Fruit fly (Drosophila melanogaster) whole organism, prepupa: Measurements from ENCODE around the gene CG9393.
A peak's percentile ranks its signal among the peaks of the same experiment; 100 is the strongest.

Source experiments
- Blimp-1 ChIP-seq: fragments of 200-800 bp; sonication (Bioruptor generic); optimal IDR thresholded peaks from 3 replicates; lab custom pipeline; 2017; ENCODE audit warnings: missing biosample characterization, missing genetic modification characterization, mild to moderate bottlenecking, moderate library complexity, missing genetic modification reagents
- CG10631 ChIP-seq: fragments of 200-800 bp; sonication (Bioruptor generic); optimal IDR thresholded peaks from 2 replicates; lab custom pipeline; 2016; ENCODE audit warnings: missing biosample characterization, missing genetic modification characterization
- CG10669 ChIP-seq: fragments of 200-800 bp; sonication (Bioruptor generic); optimal IDR thresholded peaks from 3 replicates; lab custom pipeline; 2018; ENCODE audit warnings: missing biosample characterization, mild to moderate bottlenecking, missing genetic modification characterization, moderate library complexity
- CG11294 ChIP-seq: fragments of 200-800 bp; sonication (Bioruptor generic); IDR thresholded peaks from 2 replicates; pipeline ENCODE4 v1.3.6; 2022; ENCODE audit warnings: missing biosample characterization, missing genetic modification characterization
- CG11762 ChIP-seq: fragments of 200-800 bp; sonication (Bioruptor generic); optimal IDR thresholded peaks from 3 replicates; lab custom pipeline; 2016; ENCODE audit warnings: missing biosample characterization, missing genetic modification characterization; ENCODE audit not compliant: insufficient read depth
- CG11902 ChIP-seq: fragments of 200-800 bp; sonication (Bioruptor generic); optimal IDR thresholded peaks from 3 replicates; lab custom pipeline; 2016; ENCODE audit warnings: missing biosample characterization, missing genetic modification characterization
- CG15336 ChIP-seq: fragments of 200-800 bp; sonication (Bioruptor generic); IDR thresholded peaks from 2 replicates; pipeline ENCODE4 v1.3.6; 2022; ENCODE audit warnings: missing biosample characterization, missing genetic modification characterization
- CG1621 ChIP-seq: fragments of 200-800 bp; sonication (Bioruptor generic); optimal IDR thresholded peaks from 3 replicates; lab custom pipeline; 2018; ENCODE audit warnings: missing biosample characterization, mild to moderate bottlenecking, missing genetic modification characterization
- CG16779 ChIP-seq: fragments of 200-800 bp; sonication (Bioruptor generic); optimal IDR thresholded peaks from 3 replicates; lab custom pipeline; 2017; ENCODE audit warnings: missing biosample characterization, mild to moderate bottlenecking, missing genetic modification characterization
- CG3032 ChIP-seq: fragments of 200-800 bp; optimal IDR thresholded peaks from 2 replicates; lab custom pipeline; 2019; ENCODE audit warnings: missing biosample characterization, mild to moderate bottlenecking, missing genetic modification characterization, moderate library complexity
- CG31627 ChIP-seq: fragments of 200-800 bp; sonication (Bioruptor generic); optimal IDR thresholded peaks from 3 replicates; lab custom pipeline; 2016; ENCODE audit warnings: missing biosample characterization, missing genetic modification characterization
- CG32006 ChIP-seq: fragments of 200-800 bp; sonication (Bioruptor generic); optimal IDR thresholded peaks from 3 replicates; lab custom pipeline; 2017; ENCODE audit warnings: missing biosample characterization, mild to moderate bottlenecking, missing genetic modification characterization
- CG34406 ChIP-seq: fragments of 200-800 bp; sonication (Bioruptor generic); optimal IDR thresholded peaks from 3 replicates; lab custom pipeline; 2016; ENCODE audit warnings: missing biosample characterization, missing genetic modification characterization
- CG3919 ChIP-seq: fragments of 200-800 bp; sonication (Bioruptor generic); optimal IDR thresholded peaks from 3 replicates; lab custom pipeline; 2016; ENCODE audit warnings: missing biosample characterization, missing genetic modification characterization
- CG4318 ChIP-seq: fragments of 200-800 bp; sonication (Bioruptor generic); optimal IDR thresholded peaks from 3 replicates; lab custom pipeline; 2017; ENCODE audit warnings: missing biosample characterization, mild to moderate bottlenecking, missing genetic modification characterization
- CG6163 ChIP-seq: fragments of 200-800 bp; sonication (Bioruptor generic); IDR thresholded peaks from 3 replicates; pipeline ENCODE4 v1.3.6; 2022; ENCODE audit warnings: missing biosample characterization, missing genetic modification characterization
- CG6792 ChIP-seq: fragments of 200-800 bp; sonication (Bioruptor generic); optimal IDR thresholded peaks from 3 replicates; lab custom pipeline; 2016; ENCODE audit warnings: missing biosample characterization, missing genetic modification characterization
- CG6808 ChIP-seq: fragments of 200-800 bp; sonication (Bioruptor generic); optimal IDR thresholded peaks from 3 replicates; lab custom pipeline; 2017; ENCODE audit warnings: missing biosample characterization, missing genetic modification characterization, mild to moderate bottlenecking, moderate library complexity, missing genetic modification reagents
- CG7368 ChIP-seq: fragments of 200-800 bp; sonication (Bioruptor generic); optimal IDR thresholded peaks from 3 replicates; lab custom pipeline; 2016; ENCODE audit warnings: missing biosample characterization, missing genetic modification characterization
- CG8119 ChIP-seq: fragments of 200-800 bp; sonication (Bioruptor generic); IDR thresholded peaks from 3 replicates; pipeline ENCODE4 v1.3.6; 2022; ENCODE audit warnings: missing biosample characterization, missing genetic modification characterization
- CG8319 ChIP-seq: fragments of 200-800 bp; sonication (Bioruptor generic); optimal IDR thresholded peaks from 3 replicates; lab custom pipeline; 2016; ENCODE audit warnings: missing biosample characterization, missing genetic modification characterization
- CG8632 ChIP-seq: fragments of 200-800 bp; sonication (Bioruptor generic); optimal IDR thresholded peaks from 3 replicates; lab custom pipeline; 2016; ENCODE audit warnings: missing biosample characterization, missing genetic modification characterization
- Eip75B ChIP-seq: fragments of 200-800 bp; sonication (Bioruptor generic); optimal IDR thresholded peaks from 3 replicates; lab custom pipeline; 2016; ENCODE audit warnings: missing biosample characterization, missing genetic modification characterization
- Eip78C ChIP-seq: fragments of 200-800 bp; sonication (Bioruptor generic); peaks from one replicate; lab custom pipeline; 2016; ENCODE audit warnings: missing biosample characterization, missing genetic modification characterization
- Ets21C ChIP-seq: fragments of 200-800 bp; sonication (Bioruptor generic); optimal IDR thresholded peaks from 3 replicates; lab custom pipeline; 2016; ENCODE audit warnings: missing biosample characterization, missing genetic modification characterization
- Ets96B ChIP-seq: fragments of 200-800 bp; optimal IDR thresholded peaks from 2 replicates; lab custom pipeline; 2019; ENCODE audit warnings: missing biosample characterization, mild to moderate bottlenecking, missing genetic modification characterization, moderate library complexity
- Hr38 ChIP-seq: sonication (Bioruptor generic); optimal IDR thresholded peaks from 2 replicates; lab custom pipeline; 2016; ENCODE audit warnings: missing biosample characterization, missing genetic modification characterization
- Hr39 ChIP-seq: fragments of 200-800 bp; sonication (Bioruptor generic); optimal IDR thresholded peaks from 2 replicates; lab custom pipeline; 2016; ENCODE audit warnings: missing biosample characterization, missing genetic modification characterization
- Hr4 ChIP-seq: fragments of 200-800 bp; sonication (Bioruptor generic); optimal IDR thresholded peaks from 3 replicates; lab custom pipeline; 2016; ENCODE audit warnings: missing biosample characterization, missing genetic modification characterization
- Lpt ChIP-seq: fragments of 200-800 bp; sonication (Bioruptor generic); optimal IDR thresholded peaks from 3 replicates; lab custom pipeline; 2016; ENCODE audit warnings: missing biosample characterization, missing genetic modification characterization
- Met ChIP-seq: fragments of 200-800 bp; sonication (Bioruptor generic); optimal IDR thresholded peaks from 3 replicates; lab custom pipeline; 2016; ENCODE audit warnings: missing biosample characterization, missing genetic modification characterization
- Sox15 ChIP-seq: fragments of 200-800 bp; sonication (Bioruptor generic); optimal IDR thresholded peaks from 3 replicates; lab custom pipeline; 2016; ENCODE audit warnings: missing biosample characterization, missing genetic modification characterization
- achi ChIP-seq: fragments of 200-800 bp; sonication (Bioruptor generic); optimal IDR thresholded peaks from 3 replicates; lab custom pipeline; 2016; ENCODE audit warnings: missing biosample characterization, missing genetic modification characterization
- cyc ChIP-seq: fragments of 200-800 bp; sonication (Bioruptor generic); optimal IDR thresholded peaks from 3 replicates; lab custom pipeline; 2016; ENCODE audit warnings: missing biosample characterization, missing genetic modification characterization
- dsx ChIP-seq: fragments of 200-800 bp; optimal IDR thresholded peaks from 3 replicates; lab custom pipeline; 2019; ENCODE audit warnings: missing biosample characterization, mild to moderate bottlenecking, missing genetic modification characterization, moderate library complexity; ENCODE audit not compliant: poor library complexity, severe bottlenecking
- eg ChIP-seq: fragments of 200-800 bp; sonication (Bioruptor generic); IDR thresholded peaks from 3 replicates; pipeline ENCODE4 v1.3.6; 2022; ENCODE audit warnings: missing biosample characterization, missing genetic modification characterization
- esn ChIP-seq: fragments of 200-800 bp; sonication (Bioruptor generic); optimal IDR thresholded peaks from 2 replicates; lab custom pipeline; 2016; ENCODE audit warnings: missing biosample characterization, mild to moderate bottlenecking, missing genetic modification characterization, moderate library complexity
- fd85E ChIP-seq: fragments of 200-800 bp; sonication (Bioruptor generic); optimal IDR thresholded peaks from 3 replicates; lab custom pipeline; 2016; ENCODE audit warnings: missing biosample characterization, missing genetic modification characterization
- fkh ChIP-seq: fragments of 200-800 bp; sonication (Bioruptor generic); optimal IDR thresholded peaks from 3 replicates; lab custom pipeline; 2017; ENCODE audit warnings: missing biosample characterization, mild to moderate bottlenecking, missing genetic modification characterization, moderate library complexity
- lz ChIP-seq: fragments of 200-800 bp; sonication (Bioruptor generic); optimal IDR thresholded peaks from 3 replicates; lab custom pipeline; 2016; ENCODE audit warnings: missing biosample characterization, missing genetic modification characterization
- salr ChIP-seq, 2 experiments: fragments of 200-800 bp; sonication (Bioruptor generic); optimal IDR thresholded peaks; 3 replicates each; lab custom pipeline; 2016 to 2018; ENCODE audit warnings: missing biosample characterization in 2 of 2, missing genetic modification characterization in 2 of 2, mild to moderate bottlenecking in 1 of 2
- spab ChIP-seq: fragments of 200-800 bp; sonication (Bioruptor generic); optimal IDR thresholded peaks from 2 replicates; lab custom pipeline; 2017; ENCODE audit warnings: missing biosample characterization, mild to moderate bottlenecking, missing genetic modification characterization, missing genetic modification reagents
- ss ChIP-seq, 2 experiments: fragments of 200-800 bp; sonication (Bioruptor generic); optimal IDR thresholded peaks; 2 replicates in 1 of 2; 3 replicates in 1 of 2; lab custom pipeline; 2017 to 2018; ENCODE audit warnings: mild to moderate bottlenecking in 2 of 2, missing biosample characterization in 2 of 2, missing genetic modification characterization in 2 of 2, moderate library complexity in 1 of 2
- vri ChIP-seq: fragments of 200-800 bp; sonication (Bioruptor generic); optimal IDR thresholded peaks from 3 replicates; lab custom pipeline; 2016; ENCODE audit warnings: missing biosample characterization, mild to moderate bottlenecking, missing genetic modification characterization

The CG9393 gene

dm6 chr3R:9565895-9566294 is 2.4 kb upstream of the CG9393 start, which contains the start of gene CG16789:
Gene CG16789, plus strand, starts transcription at chr3R:9566195.
- TF ChIP-seq CG32006: no peak
- no peak for TF ChIP-seq CG11902
- no peak for TF ChIP-seq fkh (GFP tag; lab: Kevin White, UChicago)
- no peak for TF ChIP-seq ss (GFP tag; optimal IDR thresholded peaks at IDR 0.05; lab: Kevin White, UChicago)
- no peak for TF ChIP-seq cyc (GFP tag; lab: Kevin White, UChicago)
- no peak for TF ChIP-seq CG16779 (tag; lab: Kevin White, UChicago)
- no peak for TF ChIP-seq Ets21C
- TF ChIP-seq Lpt (GFP tag; lab: Kevin White, UChicago): no peak
- no peak for TF ChIP-seq CG15336 (GFP tag; lab: Robert Waterston, UW)
- no peak for TF ChIP-seq Eip78C (GFP tag; lab: Kevin White, UChicago)
- no peak for TF ChIP-seq CG8632 (GFP tag; lab: Kevin White, UChicago)
- no peak for TF ChIP-seq CG6808 (GFP tag; lab: Kevin White, UChicago)
- TF ChIP-seq CG4318: no peak
- TF ChIP-seq CG3919 (GFP tag; lab: Kevin White, UChicago): no peak
- TF ChIP-seq achi: no peak
- no peak for TF ChIP-seq CG34406

dm6 chr3R:9561121-9561520 is 2.4 kb downstream of the CG9393 start:
- TF ChIP-seq CG6163 (GFP tag; lab: Robert Waterston, UW) (0 out of 3 replicates have a peak, but pooled peaks have one; percentile 7), CG6808 (GFP tag; lab: Kevin White, UChicago) (no peak), CG16779 (tag; lab: Kevin White, UChicago) (no peak)

- TF ChIP-seq CG11762: no peak
- TF ChIP-seq CG8319 (GFP tag; lab: Kevin White, UChicago): no peak
- no peak for TF ChIP-seq Ets21C
- TF ChIP-seq dsx (GFP tag; lab: Kevin White, UChicago): no peak
- TF ChIP-seq CG6792: peak; percentile 45
- peak; percentile 78 for TF ChIP-seq lz (GFP tag; lab: Kevin White, UChicago)
- TF ChIP-seq CG10631 (GFP tag; lab: Kevin White, UChicago): peak; percentile 72
- TF ChIP-seq salr (GFP tag; optimal IDR thresholded peaks at IDR 0.05; lab: Kevin White, UChicago): no peak
- TF ChIP-seq CG34406: peak; percentile 41
- peak; percentile 41 for TF ChIP-seq Ets96B (tag; lab: Kevin White, UChicago)
- no peak for TF ChIP-seq Eip75B (GFP tag; lab: Kevin White, UChicago)
- TF ChIP-seq CG1621: peak; percentile 58
- TF ChIP-seq CG11294 (GFP tag; lab: Robert Waterston, UW): no peak
- TF ChIP-seq CG11902: peak; percentile 42
- TF ChIP-seq CG10669 (GFP tag; lab: Kevin White, UChicago): no peak
- peak; percentile 61; the same call in 2 of the 3 replicates for TF ChIP-seq eg (GFP tag; lab: Robert Waterston, UW)
- TF ChIP-seq cyc (GFP tag; lab: Kevin White, UChicago): peak; percentile 75
- peak; percentile 31 for TF ChIP-seq Blimp-1 (GFP tag; lab: Kevin White, UChicago)
- TF ChIP-seq CG8119 (GFP tag; lab: Robert Waterston, UW): 0 out of 3 replicates have a peak, but pooled peaks have one; percentile 36
- TF ChIP-seq Hr38 (GFP tag; lab: Kevin White, UChicago): no peak
- TF ChIP-seq CG3032 (tag; lab: Kevin White, UChicago): peak; percentile 68
- TF ChIP-seq achi: peak; percentile 58
- no peak for TF ChIP-seq Lpt (GFP tag; lab: Kevin White, UChicago)
- TF ChIP-seq Sox15: peak; percentile 34
- no peak for TF ChIP-seq CG16779 (tag; lab: Kevin White, UChicago)
- no peak for TF ChIP-seq CG7368 (GFP tag; lab: Kevin White, UChicago)
- no peak for TF ChIP-seq Met (GFP tag; lab: Kevin White, UChicago)
- no peak for TF ChIP-seq fkh (GFP tag; lab: Kevin White, UChicago)
- TF ChIP-seq CG6163 (GFP tag; lab: Robert Waterston, UW): 0 out of 3 replicates have a peak, but pooled peaks have one; percentile 36
- TF ChIP-seq CG8632 (GFP tag; lab: Kevin White, UChicago): no peak
- no peak for TF ChIP-seq spab
- TF ChIP-seq Eip78C (GFP tag; lab: Kevin White, UChicago): no peak
- no peak for TF ChIP-seq ss (GFP tag; optimal IDR thresholded peaks at IDR 0.05; lab: Kevin White, UChicago)
- no peak for TF ChIP-seq fd85E (GFP tag; lab: Kevin White, UChicago)
- TF ChIP-seq vri (GFP tag; lab: Kevin White, UChicago): peak; percentile 52
- 0 out of 2 replicates have a peak, but pooled peaks have one; percentile 13 for TF ChIP-seq CG15336 (GFP tag; lab: Robert Waterston, UW)
- TF ChIP-seq CG31627 (GFP tag; lab: Kevin White, UChicago): peak; percentile 82
- TF ChIP-seq Hr39 (GFP tag; lab: Kevin White, UChicago): peak; percentile 75
- no peak for TF ChIP-seq Hr4 (GFP tag; lab: Kevin White, UChicago)
- TF ChIP-seq esn (GFP tag; lab: Kevin White, UChicago): peak; percentile 73
These were observed 4.0 kb downstream of the CG9393 start, which contains the start of the genes AP-1mu and MBD-like for dm6 chr3R:9559413-9560014. Gene AP-1mu, minus strand, starts transcription at chr3R:9559525. Gene MBD-like, plus strand, starts transcription at chr3R:9559760.
